Fruit fly (Drosophila melanogaster): ENCODE measurements around the gene Tl.

dm6 chr3R:26876851-26877250 is 78.0 kb downstream of the Tl start:
- TF ChIP-seq Pif1A (GFP tag; optimal IDR thresholded peaks at IDR 0.05) (no peak), rn (GFP tag; IDR thresholded peaks at IDR 0.05) (no peak), CG12605 (GFP tag; IDR thresholded peaks at IDR 0.05) (no peak), CG34367 (tag; optimal IDR thresholded peaks at IDR 0.05) (no peak), CG9948 (tag; optimal IDR thresholded peaks at IDR 0.05) (no peak)
